Worm (Caenorhabditis elegans) whole organism, L3 larva: Measurements from ENCODE around the gene R02D5.4.

Experiments
- fos-1 ChIP-seq: fragments of 150-350 bp; optimal IDR thresholded peaks from 2 replicates; lab custom pipeline; 2014; ENCODE audit warnings: missing biosample characterization, missing genetic modification characterization
- nhr-28 ChIP-seq: fragments of 150-350 bp; optimal IDR thresholded peaks from 2 replicates; lab custom pipeline; 2014; ENCODE audit warnings: missing biosample characterization, missing genetic modification characterization
- pqm-1 ChIP-seq: fragments of 150-350 bp; optimal IDR thresholded peaks from 2 replicates; lab custom pipeline; 2017; ENCODE audit warnings: missing biosample characterization, missing genetic modification characterization, inconsistent platforms

- TF ChIP-seq pqm-1 (tag; lab: Kevin White, UChicago) (no peak), nhr-28 (no peak), fos-1 (no peak)
Measured at ce11 chrV:14493665-14494064, 9.2 kb upstream of the R02D5.4 start.
